Worm (Caenorhabditis elegans): Measurements from ENCODE around the gene fut-6.

fut-6 gene

DNA sequence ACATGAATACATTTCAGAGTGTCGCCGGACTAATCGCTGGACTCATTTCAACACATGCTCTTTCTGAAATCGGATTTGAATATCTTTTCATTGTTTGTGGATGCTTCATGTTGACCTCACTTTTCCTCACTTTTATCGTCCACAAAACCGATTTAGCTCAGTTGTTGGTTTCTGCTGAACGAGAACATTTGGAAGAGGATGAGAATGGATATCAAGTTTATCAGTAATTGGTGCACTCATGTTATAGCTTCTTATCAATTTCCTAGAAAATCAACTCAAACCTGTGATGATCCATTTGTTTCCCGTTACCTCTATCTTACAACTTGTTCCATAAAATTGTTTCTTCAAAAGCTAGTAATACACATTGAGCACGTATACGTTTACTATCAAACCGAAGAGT lies 40.3 kb upstream of the fut-6 start:
- TF ChIP-seq Y53G8AR.9 (GFP tag; conservative IDR thresholded peaks at IDR 0.05) = 0 out of 2 replicates have a peak, but pooled peaks have one; percentile 61
- peak; percentile 8 for TF ChIP-seq tbp1 (GFP tag; optimal IDR thresholded peaks at IDR 0.05)
- no peak for TF ChIP-seq B0019.2 (GFP tag; conservative IDR thresholded peaks at IDR 0.05)
- peak; percentile 56; the same call in 1 of the 2 replicates for TF ChIP-seq ekl-4 (GFP tag; IDR thresholded peaks at IDR 0.05)
- peak; percentile 56 for TF ChIP-seq F49E8.2 (tag; optimal IDR thresholded peaks at IDR 0.05; ENCODE audit: insufficient read depth)
- TF ChIP-seq F39B2.1 (GFP tag; IDR thresholded peaks at IDR 0.05) = peak; percentile 51; the same call in 1 of the 2 replicates
- TF ChIP-seq xnd-1 (tag; optimal IDR thresholded peaks at IDR 0.05) = peak; percentile 52
- no peak for TF ChIP-seq efl-1 (GFP tag; optimal IDR thresholded peaks at IDR 0.05)
- TF ChIP-seq nhr-27 (tag; optimal IDR thresholded peaks at IDR 0.05) = peak; percentile 56
- TF ChIP-seq tlf-1 (GFP tag; optimal IDR thresholded peaks at IDR 0.05) = no peak
- no peak for TF ChIP-seq cebp-2 (GFP tag; IDR thresholded peaks at IDR 0.05)
- 0 out of 2 replicates have a peak, but pooled peaks have one; percentile 28 for TF ChIP-seq rcor-1 (GFP tag; IDR thresholded peaks at IDR 0.05)
- TF ChIP-seq hrde-1 (tag; optimal IDR thresholded peaks at IDR 0.05; ENCODE audit: borderline replicate concordance) = peak; percentile 86
- no peak for TF ChIP-seq tbx-9 (tag; optimal IDR thresholded peaks at IDR 0.05; ENCODE audit: borderline replicate concordance)
- TF ChIP-seq snpc-4 (GFP tag; optimal IDR thresholded peaks at IDR 0.05) = no peak
- peak in 1 of 4 experiments; percentile 45 for TF ChIP-seq snpc-4 (tag; optimal IDR thresholded peaks at IDR 0.05)
- no peak for TF ChIP-seq ztf-26 (tag; optimal IDR thresholded peaks at IDR 0.05)
- peak; percentile 65 for TF ChIP-seq B0336.3 (GFP tag; IDR thresholded peaks at IDR 0.05)
- TF ChIP-seq hlh-26 (GFP tag; conservative IDR thresholded peaks at IDR 0.05) = no peak
- no peak for TF ChIP-seq dox-1 (GFP tag; IDR thresholded peaks at IDR 0.05)
- TF ChIP-seq athp-1 (tag; optimal IDR thresholded peaks at IDR 0.05) = peak; percentile 40
- TF ChIP-seq hsf-1 (GFP tag; IDR thresholded peaks at IDR 0.05) = 0 out of 2 replicates have a peak, but pooled peaks have one; percentile 53
- no peak for TF ChIP-seq sea-2 (GFP tag; IDR thresholded peaks at IDR 0.05)
- no peak for TF ChIP-seq rpc-1 (optimal IDR thresholded peaks at IDR 0.05)
- no peak for TF ChIP-seq rpc-1 (tag; optimal IDR thresholded peaks at IDR 0.05)
- TF ChIP-seq pbrm-1 (GFP tag; IDR thresholded peaks at IDR 0.05) = 0 out of 2 replicates have a peak, but pooled peaks have one; percentile 22
- no peak for TF ChIP-seq unc-62 (GFP tag; optimal IDR thresholded peaks at IDR 0.05)
- TF ChIP-seq nfyb-1 (GFP tag; IDR thresholded peaks at IDR 0.05) = no peak
- TF ChIP-seq madf-6 (GFP tag; IDR thresholded peaks at IDR 0.05) = peak; percentile 69
- TF ChIP-seq mxl-1 (tag; optimal IDR thresholded peaks at IDR 0.05) = no peak

- TF ChIP-seq B0019.2 (GFP tag; conservative IDR thresholded peaks at IDR 0.05) = no peak
- peak; percentile 1 for TF ChIP-seq nhr-80 (tag; optimal IDR thresholded peaks at IDR 0.05)
- no peak for TF ChIP-seq lsl-1 (GFP tag; optimal IDR thresholded peaks at IDR 0.05)
- TF ChIP-seq pha-4 (tag; optimal IDR thresholded peaks at IDR 0.05) = no peak
- no peak for TF ChIP-seq ekl-4 (GFP tag; IDR thresholded peaks at IDR 0.05)
- TF ChIP-seq hmg-1.2 (GFP tag; IDR thresholded peaks at IDR 0.05) = peak; percentile 93
- no peak for TF ChIP-seq nhr-90 (tag; optimal IDR thresholded peaks at IDR 0.05)
- TF ChIP-seq F33H1.4 (GFP tag; IDR thresholded peaks at IDR 0.05) = no peak
- TF ChIP-seq let-526 (GFP tag; IDR thresholded peaks at IDR 0.05) = no peak
- TF ChIP-seq dox-1 (GFP tag; IDR thresholded peaks at IDR 0.05) = no peak
- no peak for TF ChIP-seq athp-1 (tag; optimal IDR thresholded peaks at IDR 0.05)
- peak; percentile 4 for TF ChIP-seq attf-5 (GFP tag; optimal IDR thresholded peaks at IDR 0.05)
- TF ChIP-seq ceh-79 (tag; optimal IDR thresholded peaks at IDR 0.05) = no peak
Measured at ce11 chrII:4693129-4693528, 37.4 kb upstream of the fut-6 start, which contains the start of gene F10G7.5. Gene F10G7.5 (plus strand): TSS chrII:4693414.
